Worm (Caenorhabditis elegans) whole organism, early embryonic: ENCODE data around the gene T01G6.10.

Experiments
- B0310.2 ChIP-seq: sonication (generic microtip); optimal IDR thresholded peaks from 2 replicates; lab custom pipeline; 2016; ENCODE audit warnings: mild to moderate bottlenecking, missing genetic modification characterization, missing compliant biosample characterization
- aly-1 ChIP-seq: sonication (generic microtip); optimal IDR thresholded peaks from 2 replicates; lab custom pipeline; 2016; ENCODE audit warnings: missing genetic modification characterization, missing compliant biosample characterization
- ama-1 ChIP-seq: fragments of 150-350 bp; optimal IDR thresholded peaks from 2 replicates; lab custom pipeline; 2014
- ceh-13 ChIP-seq: fragments of 200-800 bp; sonication (Bioruptor generic); optimal IDR thresholded peaks from 2 replicates; lab custom pipeline; 2018; ENCODE audit warnings: mild to moderate bottlenecking, missing genetic modification characterization, missing compliant biosample characterization
- ceh-36 ChIP-seq: sonication (generic microtip); optimal IDR thresholded peaks from 2 replicates; lab custom pipeline; 2016; ENCODE audit warnings: missing genetic modification characterization, inconsistent platforms, missing compliant biosample characterization
- flt-1 ChIP-seq: fragments of 200-800 bp; sonication (Bioruptor generic); IDR thresholded peaks from 2 replicates; pipeline ENCODE4 v1.3.6; 2022; ENCODE audit warnings: missing genetic modification characterization, missing compliant biosample characterization
- hmbx-1 ChIP-seq: sonication (generic microtip); optimal IDR thresholded peaks from 2 replicates; lab custom pipeline; 2016; ENCODE audit warnings: mild to moderate bottlenecking, missing genetic modification characterization, missing compliant biosample characterization
- hnd-1 ChIP-seq: sonication (generic microtip); optimal IDR thresholded peaks from 2 replicates; lab custom pipeline; 2016; ENCODE audit warnings: missing genetic modification characterization, missing compliant biosample characterization
- pes-1 ChIP-seq: fragments of 200-800 bp; sonication (Bioruptor generic); IDR thresholded peaks from 2 replicates; pipeline ENCODE4 v1.3.6; 2022; ENCODE audit warnings: missing genetic modification reagents, missing genetic modification characterization, missing compliant biosample characterization
- scrt-1 ChIP-seq: fragments of 200-800 bp; sonication (Bioruptor generic); IDR thresholded peaks from 2 replicates; pipeline ENCODE4 v1.3.6; 2022; ENCODE audit warnings: missing genetic modification characterization, missing compliant biosample characterization
- sea-1 ChIP-seq: fragments of 200-800 bp; sonication (Bioruptor generic); conservative IDR thresholded peaks from 2 replicates; pipeline ENCODE4 v1.3.6; 2022; ENCODE audit warnings: missing genetic modification characterization, missing compliant biosample characterization
- tbx-11 ChIP-seq: fragments of 200-800 bp; sonication (Bioruptor generic); IDR thresholded peaks from 2 replicates; pipeline ENCODE4 v1.3.6; 2022; ENCODE audit warnings: missing genetic modification characterization, missing compliant biosample characterization
- tbx-37 ChIP-seq: fragments of 200-800 bp; sonication (Bioruptor generic); conservative IDR thresholded peaks from 2 replicates; pipeline ENCODE4 v1.3.6; 2022; ENCODE audit warnings: missing genetic modification reagents, missing genetic modification characterization, missing compliant biosample characterization
- tra-4 ChIP-seq: sonication (generic microtip); optimal IDR thresholded peaks from 2 replicates; lab custom pipeline; 2017; ENCODE audit warnings: missing genetic modification characterization, missing compliant biosample characterization

DNA sequence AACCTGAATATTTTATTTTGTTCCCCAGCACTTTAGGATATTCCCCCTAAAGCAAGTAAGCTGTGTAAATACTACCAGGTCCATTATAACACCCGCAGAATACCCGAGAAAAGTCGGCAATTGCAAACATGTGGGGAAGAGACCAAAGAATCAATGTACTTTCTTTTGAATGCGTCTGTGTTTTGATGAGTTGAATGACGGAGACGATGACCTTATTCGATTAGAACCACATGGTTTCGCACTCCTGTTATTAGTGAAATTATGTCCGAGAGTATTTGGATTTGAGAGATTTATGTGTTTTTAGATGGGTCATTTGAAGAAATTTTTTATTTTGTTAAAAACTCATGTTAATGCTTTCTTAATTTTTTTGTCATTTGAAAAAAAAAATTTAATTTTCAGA, 37.7 kb downstream of the T01G6.10 start:
- TF ChIP-seq ama-1 (lab: Kevin White, UChicago) (no peak), scrt-1 (no peak), tbx-37 (no peak), ceh-36 (tag; lab: Kevin White, UChicago) (no peak), tra-4 (no peak), aly-1 (tag; lab: Kevin White, UChicago) (no peak), ceh-13 (GFP tag; lab: Kevin White, UChicago) (no peak), B0310.2 (tag; lab: Kevin White, UChicago) (no peak), hnd-1 (tag; lab: Kevin White, UChicago) (no peak), flt-1 (GFP tag; lab: Robert Waterston, UW) (no peak), hmbx-1 (no peak), pes-1 (GFP tag; lab: Robert Waterston, UW) (no peak), sea-1 (GFP tag; lab: Robert Waterston, UW) (no peak), tbx-11 (GFP tag; lab: Robert Waterston, UW) (no peak)
